Worm (Caenorhabditis elegans): ENCODE data around the gene F59G1.8.

The F59G1.8 gene

ce11 chrII:5956583-5956982 is 50.2 kb downstream of the F59G1.8 start, which contains the start of gene casy-1:
TSS of gene casy-1 (minus strand) at chrII:5956683.
- no peak for TF ChIP-seq unc-62 (GFP tag; optimal IDR thresholded peaks at IDR 0.05)
